Worm (Caenorhabditis elegans) whole organism, young adult: ENCODE results near the gene rgs-1.

Experiments used
- B0035.1 ChIP-seq: sonication (generic microtip); optimal IDR thresholded peaks from 2 replicates; lab custom pipeline; 2016; ENCODE audit warnings: missing genetic modification characterization, mild to moderate bottlenecking, missing compliant biosample characterization, missing genotype, missing genetic modification reagents
- F23B12.7 ChIP-seq: sonication (generic microtip); optimal IDR thresholded peaks from 2 replicates; lab custom pipeline; 2017; ENCODE audit warnings: missing genetic modification characterization, mild to moderate bottlenecking, missing compliant biosample characterization, antibody characterized with exemption, moderate library complexity; ENCODE audit not compliant: insufficient read depth
- F33H1.4 ChIP-seq: fragments of 200-800 bp; sonication (Bioruptor generic); IDR thresholded peaks from 2 replicates; pipeline ENCODE4 v1.3.6; 2022; ENCODE audit warnings: missing genetic modification reagents, missing genetic modification characterization, missing compliant biosample characterization
- F49E8.2 ChIP-seq: sonication (generic microtip); optimal IDR thresholded peaks from 3 replicates; lab custom pipeline; 2017; ENCODE audit warnings: missing genetic modification characterization, mild to moderate bottlenecking, missing compliant biosample characterization, antibody characterized with exemption, moderate library complexity; ENCODE audit not compliant: insufficient read depth
- F57A8.1 ChIP-seq: fragments of 200-800 bp; sonication (Bioruptor generic); optimal IDR thresholded peaks from 2 replicates; lab custom pipeline; 2018; ENCODE audit warnings: mild to moderate bottlenecking, missing genetic modification characterization, moderate library complexity, missing compliant biosample characterization
- T26A5.8 ChIP-seq: sonication (generic microtip); optimal IDR thresholded peaks from 2 replicates; lab custom pipeline; 2016; ENCODE audit warnings: missing genetic modification characterization, missing compliant biosample characterization
- Y53F4B.3 ChIP-seq: fragments of 200-800 bp; sonication (Bioruptor generic); IDR thresholded peaks from 2 replicates; pipeline ENCODE4 v1.3.6; 2022; ENCODE audit warnings: missing genetic modification reagents, missing genetic modification characterization, missing compliant biosample characterization
- Y95B8A.8 ChIP-seq: fragments of 200-800 bp; sonication (Bioruptor generic); IDR thresholded peaks from 2 replicates; pipeline ENCODE4 v1.3.6; 2022; ENCODE audit warnings: missing genetic modification reagents, missing genetic modification characterization, missing compliant biosample characterization
- ZK185.1 ChIP-seq: sonication (generic microtip); optimal IDR thresholded peaks from 2 replicates; lab custom pipeline; 2016; ENCODE audit warnings: mild to moderate bottlenecking, missing genetic modification characterization, missing compliant biosample characterization; ENCODE audit not compliant: poor library complexity, severe bottlenecking
- ccch-3 ChIP-seq: fragments of 200-800 bp; sonication (Bioruptor generic); optimal IDR thresholded peaks from 2 replicates; lab custom pipeline; 2018; ENCODE audit warnings: mild to moderate bottlenecking, missing genetic modification characterization, missing compliant biosample characterization
- ceh-40 ChIP-seq: fragments of 200-800 bp; sonication (Bioruptor generic); IDR thresholded peaks from 2 replicates; pipeline ENCODE4 v1.3.6; 2022; ENCODE audit warnings: missing genetic modification characterization, missing compliant biosample characterization
- ceh-58 ChIP-seq: fragments of 200-800 bp; sonication (Bioruptor generic); IDR thresholded peaks from 2 replicates; pipeline ENCODE4 v1.3.6; 2022; ENCODE audit warnings: missing genetic modification characterization, missing compliant biosample characterization
- ceh-91 ChIP-seq: fragments of 200-800 bp; sonication (Bioruptor generic); IDR thresholded peaks from 2 replicates; pipeline ENCODE4 v1.3.6; 2022; ENCODE audit warnings: missing genetic modification reagents, missing genetic modification characterization, missing compliant biosample characterization
- chd-7 ChIP-seq: sonication (generic microtip); optimal IDR thresholded peaks from 2 replicates; lab custom pipeline; 2016; ENCODE audit warnings: mild to moderate bottlenecking, missing genetic modification characterization, moderate library complexity, missing compliant biosample characterization
- efl-1 ChIP-seq: fragments of 150-350 bp; optimal IDR thresholded peaks from 2 replicates; lab custom pipeline; 2014; ENCODE audit warnings: missing biosample characterization, missing genetic modification reagents, missing genetic modification characterization
- ets-4 ChIP-seq: fragments of 200-800 bp; sonication (Bioruptor generic); optimal IDR thresholded peaks from 2 replicates; lab custom pipeline; 2018; ENCODE audit warnings: mild to moderate bottlenecking, missing genetic modification characterization, missing compliant biosample characterization
- hrde-1 ChIP-seq: sonication (generic microtip); optimal IDR thresholded peaks from 2 replicates; lab custom pipeline; 2016; ENCODE audit warnings: missing genetic modification characterization, mild to moderate bottlenecking, missing compliant biosample characterization, moderate library complexity, missing genotype, missing genetic modification reagents, borderline replicate concordance
- lin-35 ChIP-seq, 3 experiments: fragments of 150-350 bp in 2 of 3; sonication (generic microtip) in 1 of 3; optimal IDR thresholded peaks; 2 replicates each; lab custom pipeline; 2014 to 2018; ENCODE audit warnings: missing biosample characterization in 3 of 3, missing genetic modification characterization in 3 of 3, missing genetic modification reagents in 3 of 3
- madf-6 ChIP-seq: fragments of 200-800 bp; sonication (Bioruptor generic); IDR thresholded peaks from 2 replicates; pipeline ENCODE4 v1.3.6; 2022; ENCODE audit warnings: missing genetic modification reagents, missing genetic modification characterization, missing compliant biosample characterization
- madf-8 ChIP-seq: fragments of 200-800 bp; sonication (Bioruptor generic); conservative IDR thresholded peaks from 2 replicates; pipeline ENCODE4 v1.3.6; 2022; ENCODE audit warnings: missing genetic modification reagents, missing genetic modification characterization, missing compliant biosample characterization
- nhr-120 ChIP-seq: fragments of 200-800 bp; sonication (Bioruptor generic); IDR thresholded peaks from 2 replicates; pipeline ENCODE4 v1.3.6; 2022; ENCODE audit warnings: missing genetic modification characterization, missing compliant biosample characterization
- pha-4 ChIP-seq: fragments of 150-350 bp; sonication (generic microtip); optimal IDR thresholded peaks from 2 replicates; lab custom pipeline; 2014; ENCODE audit warnings: missing biosample characterization, missing genetic modification reagents, missing genetic modification characterization
- rcor-1 ChIP-seq: fragments of 200-800 bp; sonication (Bioruptor generic); IDR thresholded peaks from 2 replicates; pipeline ENCODE4 v1.3.6; 2022; ENCODE audit warnings: missing genetic modification reagents, missing genetic modification characterization, missing compliant biosample characterization
- snpc-1.1 ChIP-seq: sonication (generic microtip); optimal IDR thresholded peaks from 2 replicates; lab custom pipeline; 2017; ENCODE audit warnings: missing genetic modification characterization, mild to moderate bottlenecking, missing compliant biosample characterization, antibody characterized with exemption, moderate library complexity, missing genotype, missing genetic modification reagents; ENCODE audit not compliant: insufficient read depth
- snpc-3.4 ChIP-seq: sonication (generic microtip); optimal IDR thresholded peaks from 2 replicates; lab custom pipeline; 2017; ENCODE audit warnings: missing genetic modification characterization, mild to moderate bottlenecking, missing compliant biosample characterization, antibody characterized with exemption, moderate library complexity, missing genotype, missing genetic modification reagents
- sptf-2 ChIP-seq: fragments of 200-800 bp; sonication (Bioruptor generic); optimal IDR thresholded peaks from 2 replicates; lab custom pipeline; 2018; ENCODE audit warnings: mild to moderate bottlenecking, missing genetic modification characterization, missing compliant biosample characterization
- tbx-9 ChIP-seq: sonication (generic microtip); optimal IDR thresholded peaks from 2 replicates; lab custom pipeline; 2016; ENCODE audit warnings: borderline replicate concordance, missing genetic modification characterization, inconsistent platforms, missing compliant biosample characterization
- tlf-1 ChIP-seq: fragments of 200-800 bp; sonication (Bioruptor generic); optimal IDR thresholded peaks from 2 replicates; lab custom pipeline; 2018; ENCODE audit warnings: mild to moderate bottlenecking, missing genetic modification characterization, missing compliant biosample characterization
- xnd-1 ChIP-seq: sonication (generic microtip); optimal IDR thresholded peaks from 2 replicates; lab custom pipeline; 2016; ENCODE audit warnings: missing genotype, missing genetic modification reagents, missing genetic modification characterization, missing compliant biosample characterization
- ztf-3 ChIP-seq: fragments of 200-800 bp; sonication (Bioruptor generic); optimal IDR thresholded peaks from 2 replicates; lab custom pipeline; 2018; ENCODE audit warnings: mild to moderate bottlenecking, missing genetic modification characterization, missing compliant biosample characterization

The rgs-1 gene

ce11 chrIII:9997890-9998289 is 18.5 kb downstream of the rgs-1 start, which contains the start of gene pqn-8:
pqn-8 (minus strand) TSS chrIII:9997990.
- TF ChIP-seq sptf-2 (no peak), F23B12.7 (tag; lab: Kevin White, UChicago) (no peak), T26A5.8 (no peak), F49E8.2 (tag; lab: Kevin White, UChicago) (no peak), ccch-3 (no peak), xnd-1 (tag; lab: Kevin White, UChicago) (no peak)
- TF ChIP-seq, all 124 proteins: peak for 0

DNA sequence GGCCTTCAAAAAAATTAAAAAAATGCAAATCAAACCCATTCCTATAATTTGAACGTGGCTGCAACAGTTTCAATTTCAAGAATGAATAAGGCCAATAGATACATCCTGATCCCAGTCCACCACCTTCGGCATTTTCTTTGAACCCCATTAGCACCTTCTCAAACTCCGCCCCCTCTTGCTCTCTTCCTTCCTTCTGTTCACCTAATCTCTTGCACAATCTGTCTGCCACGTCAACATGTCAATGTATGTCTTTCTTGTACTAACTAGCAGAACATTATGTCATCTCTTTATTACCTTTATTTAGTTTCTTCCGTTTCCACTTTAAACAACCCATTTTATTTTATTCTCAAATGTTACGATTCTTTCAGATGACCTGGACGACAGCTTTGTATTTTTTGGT is 22.8 kb downstream of the rgs-1 start, which contains the start of gene C05B5.4:
TSS of gene C05B5.4 (plus strand) at position 351 of the 400 bp plus-strand sequence.
- TF ChIP-seq Y53F4B.3 (GFP tag; lab: Robert Waterston, UW) (no peak), madf-6 (GFP tag; lab: Robert Waterston, UW) (no peak), efl-1 (GFP tag; lab: Kevin White, UChicago) (no peak), ztf-3 (GFP tag; lab: Kevin White, UChicago) (no peak), snpc-3.4 (tag; lab: Kevin White, UChicago) (no peak), F57A8.1 (GFP tag; lab: Kevin White, UChicago) (no peak), rcor-1 (no peak), ets-4 (GFP tag; lab: Kevin White, UChicago) (no peak), chd-7 (no peak), ccch-3 (no peak), hrde-1 (tag; lab: Kevin White, UChicago) (no peak), nhr-120 (GFP tag; lab: Robert Waterston, UW) (no peak), lin-35 (GFP tag; optimal IDR thresholded peaks at IDR 0.05; lab: Kevin White, UChicago) (no peak), tbx-9 (tag; lab: Kevin White, UChicago) (no peak), snpc-1.1 (tag; lab: Kevin White, UChicago) (no peak), Y95B8A.8 (GFP tag; lab: Robert Waterston, UW) (no peak), F33H1.4 (no peak), B0035.1 (tag; lab: Kevin White, UChicago) (no peak)

ce11 chrIII:9991324-9991723 is 25.0 kb downstream of the rgs-1 start:
- TF ChIP-seq madf-8 (GFP tag; lab: Robert Waterston, UW) (no peak), ceh-91 (GFP tag; lab: Robert Waterston, UW) (no peak), pha-4 (tag; lab: Kevin White, UChicago) (no peak), ceh-58 (GFP tag; lab: Robert Waterston, UW) (no peak), F23B12.7 (tag; lab: Kevin White, UChicago) (no peak), F49E8.2 (tag; lab: Kevin White, UChicago) (no peak), ceh-40 (GFP tag; lab: Robert Waterston, UW) (no peak), ZK185.1 (tag; lab: Kevin White, UChicago) (no peak)

DNA sequence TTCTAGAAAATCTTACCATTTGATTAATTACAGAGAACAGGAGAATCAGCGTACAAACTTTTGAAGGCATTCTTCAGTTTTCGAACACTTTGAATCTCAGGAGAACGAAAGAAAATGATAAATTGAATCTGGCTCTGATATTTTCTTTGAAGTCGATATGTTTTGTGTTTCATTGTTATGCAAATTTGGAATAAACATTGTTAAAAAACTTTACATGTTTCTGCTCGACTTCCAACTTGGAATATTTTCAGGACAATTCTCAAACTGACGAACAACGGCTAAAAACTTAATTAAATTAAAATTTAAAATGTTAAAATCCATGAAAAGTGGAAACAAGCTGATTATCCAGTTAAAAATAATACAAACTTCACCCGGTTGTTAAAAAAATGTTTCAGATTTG is 28.0 kb downstream of the rgs-1 start, which contains the start of gene C05B5.1:
TSS of gene C05B5.1 (minus strand) at position 101 of the 400 bp plus-strand sequence.
- TF ChIP-seq tlf-1 (GFP tag; lab: Kevin White, UChicago): no peak
